Worm (Caenorhabditis elegans) whole organism, young adult: Measurements from ENCODE around the gene smc-6.

Source experiments
- B0336.3 ChIP-seq: fragments of 200-800 bp; sonication (Bioruptor generic); IDR thresholded peaks from 2 replicates; pipeline ENCODE4 v1.3.6; 2022; ENCODE audit warnings: missing genetic modification characterization, missing compliant biosample characterization
- F37B4.10 ChIP-seq: fragments of 200-800 bp; sonication (Bioruptor generic); IDR thresholded peaks from 2 replicates; pipeline ENCODE4 v1.3.6; 2022; ENCODE audit warnings: missing genetic modification characterization, missing compliant biosample characterization
- T07F8.4 ChIP-seq: sonication (generic microtip); optimal IDR thresholded peaks from 2 replicates; lab custom pipeline; 2016; ENCODE audit warnings: mild to moderate bottlenecking, missing genetic modification characterization, moderate library complexity, missing compliant biosample characterization
- Y79H2A.3 ChIP-seq: fragments of 200-800 bp; sonication (Bioruptor generic); conservative IDR thresholded peaks from 2 replicates; pipeline ENCODE4 v1.3.6; 2022; ENCODE audit warnings: missing genetic modification reagents, missing genetic modification characterization, missing compliant biosample characterization
- ama-1 ChIP-seq, 3 experiments: fragments of 150-350 bp in 1 of 3; sonication (generic microtip) in 2 of 3; optimal IDR thresholded peaks; 2 replicates each; lab custom pipeline; 2014 to 2018; ENCODE audit warnings: missing biosample characterization in 2 of 3, missing genetic modification characterization in 2 of 3, missing genetic modification reagents in 2 of 3
- aptf-3 ChIP-seq: fragments of 200-800 bp; sonication (Bioruptor generic); IDR thresholded peaks from 2 replicates; pipeline ENCODE4 v1.3.6; 2022; ENCODE audit warnings: missing genetic modification characterization, missing compliant biosample characterization
- bed-2 ChIP-seq: fragments of 200-800 bp; sonication (Bioruptor generic); IDR thresholded peaks from 2 replicates; pipeline ENCODE4 v1.3.6; 2022; ENCODE audit warnings: missing genetic modification reagents, missing genetic modification characterization, missing compliant biosample characterization
- ekl-4 ChIP-seq: fragments of 200-800 bp; sonication (Bioruptor generic); IDR thresholded peaks from 2 replicates; pipeline ENCODE4 v1.3.6; 2022; ENCODE audit warnings: missing genetic modification reagents, missing genetic modification characterization, missing compliant biosample characterization
- hlh-12 ChIP-seq: sonication (generic microtip); optimal IDR thresholded peaks from 2 replicates; lab custom pipeline; 2016; ENCODE audit warnings: missing genetic modification characterization, missing compliant biosample characterization
- hrde-1 ChIP-seq: sonication (generic microtip); optimal IDR thresholded peaks from 2 replicates; lab custom pipeline; 2016; ENCODE audit warnings: missing genetic modification characterization, mild to moderate bottlenecking, missing compliant biosample characterization, moderate library complexity, missing genotype, missing genetic modification reagents, borderline replicate concordance
- nfya-1 ChIP-seq: sonication (generic microtip); optimal IDR thresholded peaks from 2 replicates; lab custom pipeline; 2017; ENCODE audit warnings: antibody characterized with exemption, missing compliant biosample characterization, missing genetic modification characterization, borderline replicate concordance; ENCODE audit not compliant: insufficient read depth
- nfya-2 ChIP-seq: fragments of 200-800 bp; sonication (Bioruptor generic); IDR thresholded peaks from 2 replicates; pipeline ENCODE4 v1.3.6; 2022; ENCODE audit warnings: missing genetic modification reagents, missing genetic modification characterization, missing compliant biosample characterization
- pha-4 ChIP-seq: fragments of 150-350 bp; sonication (generic microtip); optimal IDR thresholded peaks from 2 replicates; lab custom pipeline; 2014; ENCODE audit warnings: missing biosample characterization, missing genetic modification reagents, missing genetic modification characterization
- rcor-1 ChIP-seq: fragments of 200-800 bp; sonication (Bioruptor generic); IDR thresholded peaks from 2 replicates; pipeline ENCODE4 v1.3.6; 2022; ENCODE audit warnings: missing genetic modification reagents, missing genetic modification characterization, missing compliant biosample characterization

- no peak for TF ChIP-seq F37B4.10 (GFP tag; lab: Robert Waterston, UW)
- TF ChIP-seq hrde-1 (tag; lab: Kevin White, UChicago): no peak
- TF ChIP-seq nfya-1 (tag; lab: Kevin White, UChicago): no peak
- no peak for TF ChIP-seq bed-2 (GFP tag; lab: Robert Waterston, UW)
- no peak for TF ChIP-seq B0336.3 (GFP tag; lab: Robert Waterston, UW)
- TF ChIP-seq ama-1 (optimal IDR thresholded peaks at IDR 0.05; lab: Kevin White, UChicago): no peak
- no peak for TF ChIP-seq ama-1 (GFP tag; optimal IDR thresholded peaks at IDR 0.05; lab: Kevin White, UChicago)
- no peak for TF ChIP-seq rcor-1 (GFP tag; lab: Robert Waterston, UW)
- TF ChIP-seq T07F8.4: no peak
- TF ChIP-seq aptf-3 (GFP tag; lab: Robert Waterston, UW): no peak
- TF ChIP-seq pha-4 (tag; lab: Kevin White, UChicago): no peak
- no peak for TF ChIP-seq ekl-4 (GFP tag; lab: Robert Waterston, UW)
- TF ChIP-seq nfya-2 (GFP tag; lab: Robert Waterston, UW): no peak
- no peak for TF ChIP-seq hlh-12 (tag; lab: Kevin White, UChicago)
- TF ChIP-seq Y79H2A.3 (GFP tag; lab: Robert Waterston, UW): no peak
These were observed 44.8 kb upstream of the smc-6 start, which contains the start of gene mdt-8 for ce11 chrII:11533716-11534115.
